Worm (Caenorhabditis elegans): Measurements from ENCODE around the gene lig-1.

ce11 chrV:10811763-10812162 is 2.1 kb upstream of the lig-1 start, which contains the start of gene C29A12.22:
- TF ChIP-seq elt-3 (tag; optimal IDR thresholded peaks at IDR 0.05) (no peak), cnd-1 (tag; optimal IDR thresholded peaks at IDR 0.05) (no peak), unc-62 (GFP tag; optimal IDR thresholded peaks at IDR 0.05) (no peak), pha-4 (tag; optimal IDR thresholded peaks at IDR 0.05) (no peak), snpc-4 (tag; optimal IDR thresholded peaks at IDR 0.05) (no peak), unc-39 (tag; optimal IDR thresholded peaks at IDR 0.05) (no peak), blmp-1 (tag; optimal IDR thresholded peaks at IDR 0.05) (no peak), lsy-2 (tag; optimal IDR thresholded peaks at IDR 0.05) (no peak)
